Fruit fly (Drosophila melanogaster): Measurements from ENCODE around the gene CG3402.

- TF ChIP-seq CG8478 (optimal IDR thresholded peaks at IDR 0.05) (no peak), CTCF (optimal IDR thresholded peaks at IDR 0.05) (no peak)
Observed at dm6 chr3L:621097-621967, 31.3 kb downstream of the CG3402 start.

All from S2 (cell line).